Fruit fly (Drosophila melanogaster) whole organism, wandering third instar larva: ENCODE data around the gene CG6761.

Experiments used
- CG9705 ChIP-seq: fragments of 200-800 bp; sonication (Bioruptor generic); optimal IDR thresholded peaks from 2 replicates; lab custom pipeline; 2018; ENCODE audit warnings: missing biosample characterization, mild to moderate bottlenecking, missing genetic modification characterization
- Vsx2 ChIP-seq: fragments of 200-300, 225-300 bp; sonication (Bioruptor generic); optimal IDR thresholded peaks from 2 replicates; lab custom pipeline; 2018; ENCODE audit warnings: missing biosample characterization, missing genetic modification characterization; ENCODE audit not compliant: partially characterized antibody
- dmrt93B ChIP-seq: fragments of 200-800 bp; sonication (Bioruptor generic); optimal IDR thresholded peaks from 2 replicates; lab custom pipeline; 2018; ENCODE audit warnings: missing biosample characterization, mild to moderate bottlenecking, missing genetic modification characterization
- dsf ChIP-seq: sonication (Bioruptor generic); optimal IDR thresholded peaks from 2 replicates; lab custom pipeline; 2016; ENCODE audit warnings: missing biosample characterization, missing genetic modification characterization, borderline replicate concordance
- usp ChIP-seq: fragments of >200 bp; optimal IDR thresholded peaks from 2 replicates; lab custom pipeline; 2017; ENCODE audit warnings: missing biosample characterization, missing genetic modification characterization

- no peak for TF ChIP-seq Vsx2 (GFP tag; lab: Kevin White, UChicago)
- no peak for TF ChIP-seq usp
- peak; percentile 94 for TF ChIP-seq CG9705 (GFP tag; lab: Kevin White, UChicago)
- no peak for TF ChIP-seq dsf (GFP tag; lab: Kevin White, UChicago)
- TF ChIP-seq dmrt93B (GFP tag; lab: Kevin White, UChicago) = peak; percentile 92
These were observed 40.7 kb upstream of the CG6761 start for dm6 chr3L:9744060-9744549.
